Worm (Caenorhabditis elegans) whole organism, young adult: ENCODE data around the gene hsp-17.

Experiments used
- B0336.3 ChIP-seq: fragments of 200-800 bp; sonication (Bioruptor generic); IDR thresholded peaks from 2 replicates; pipeline ENCODE4 v1.3.6; 2022; ENCODE audit warnings: missing genetic modification characterization, missing compliant biosample characterization
- F37B4.10 ChIP-seq: fragments of 200-800 bp; sonication (Bioruptor generic); IDR thresholded peaks from 2 replicates; pipeline ENCODE4 v1.3.6; 2022; ENCODE audit warnings: missing genetic modification characterization, missing compliant biosample characterization
- ceh-58 ChIP-seq: fragments of 200-800 bp; sonication (Bioruptor generic); IDR thresholded peaks from 2 replicates; pipeline ENCODE4 v1.3.6; 2022; ENCODE audit warnings: missing genetic modification characterization, missing compliant biosample characterization
- rec-8 ChIP-seq, 2 experiments: sonication (generic microtip); optimal IDR thresholded peaks; 2 replicates each; lab custom pipeline; 2016; ENCODE audit warnings: mild to moderate bottlenecking in 2 of 2, missing genetic modification characterization in 2 of 2, missing genetic modification reagents in 2 of 2, missing genotype in 2 of 2, missing biosample characterization in 1 of 2, missing compliant biosample characterization in 1 of 2, moderate library complexity in 1 of 2

ce11 chrV:8355435-8356212, 30.1 kb downstream of the hsp-17 start, which contains the start of gene mom-2:
- TF ChIP-seq rec-8 (tag; optimal IDR thresholded peaks at IDR 0.05; lab: Kevin White, UChicago) (no peak), B0336.3 (no peak), ceh-58 (GFP tag; lab: Robert Waterston, UW) (no peak), F37B4.10 (GFP tag; lab: Robert Waterston, UW) (no peak)
